Worm (Caenorhabditis elegans): ENCODE measurements around the gene srbc-1.

DNA sequence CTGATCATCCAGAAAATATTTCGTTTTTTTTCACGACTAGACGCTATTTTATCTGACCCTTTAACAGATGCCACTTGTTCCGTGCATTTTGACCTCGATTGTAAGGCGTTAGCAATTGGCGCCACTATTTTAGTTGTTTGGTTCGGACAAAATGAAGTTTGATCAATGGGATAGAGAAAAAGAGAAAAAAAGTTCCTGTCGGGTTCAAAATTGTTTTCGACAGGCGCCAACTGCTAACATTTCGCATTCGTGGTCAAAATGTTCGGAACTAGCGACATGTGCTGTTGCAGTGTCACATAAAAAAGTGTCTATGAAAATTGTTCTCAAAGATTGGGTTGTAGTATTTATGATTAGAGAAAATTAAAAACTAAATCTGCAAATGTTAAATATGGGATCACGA is 45.7 kb upstream of the srbc-1 start:
- TF ChIP-seq zip-8 (tag; optimal IDR thresholded peaks at IDR 0.05) = no peak
- no peak for TF ChIP-seq lin-13 (tag; optimal IDR thresholded peaks at IDR 0.05)
- TF ChIP-seq blmp-1 (tag; optimal IDR thresholded peaks at IDR 0.05) = no peak
- TF ChIP-seq nhr-76 (tag; optimal IDR thresholded peaks at IDR 0.05) = no peak
- no peak for TF ChIP-seq ztf-11 (tag; optimal IDR thresholded peaks at IDR 0.05)
- TF ChIP-seq lsy-2 (tag; optimal IDR thresholded peaks at IDR 0.05) = no peak
- no peak for TF ChIP-seq snpc-4 (tag; optimal IDR thresholded peaks at IDR 0.05)
- TF ChIP-seq hlh-1 (tag; optimal IDR thresholded peaks at IDR 0.05) = no peak
- TF ChIP-seq pha-4 (tag; optimal IDR thresholded peaks at IDR 0.05) = no peak
